Worm (Caenorhabditis elegans): Measurements from ENCODE around the gene lov-1.
A peak's percentile ranks its signal among the peaks of the same experiment; 100 is the strongest.

lov-1 gene

ce11 chrII:10099804-10100360 is 21.7 kb downstream of the lov-1 start, which contains the start of the genes pas-7 and puf-12 (continued):
- TF ChIP-seq ZK546.5 (tag; optimal IDR thresholded peaks at IDR 0.05) (no peak), F10B5.3 (tag; optimal IDR thresholded peaks at IDR 0.05) (no peak), dmd-9 (GFP tag; IDR thresholded peaks at IDR 0.05) (no peak), nhr-6 (tag; optimal IDR thresholded peaks at IDR 0.05) (peak; percentile 65), dpl-1 (GFP tag; optimal IDR thresholded peaks at IDR 0.05) (peak; percentile 12), ceh-28 (tag; optimal IDR thresholded peaks at IDR 0.05) (no peak), unc-62 (GFP tag; optimal IDR thresholded peaks at IDR 0.05 in 1 of 2) (no peak), unc-62 (tag; optimal IDR thresholded peaks at IDR 0.05) (no peak), ztf-7 (tag; optimal IDR thresholded peaks at IDR 0.05) (no peak), ceh-20 (GFP tag; IDR thresholded peaks at IDR 0.05) (no peak), lin-13 (GFP tag; optimal IDR thresholded peaks at IDR 0.05) (no peak), lsy-2 (tag; optimal IDR thresholded peaks at IDR 0.05) (peak in 1 of 2 experiments; percentile 66), spr-3 (GFP tag; optimal IDR thresholded peaks at IDR 0.05) (no peak), lin-1 (GFP tag; IDR thresholded peaks at IDR 0.05) (no peak), ama-1 (optimal IDR thresholded peaks at IDR 0.05) (no peak), daf-12 (tag; optimal IDR thresholded peaks at IDR 0.05) (no peak), nhr-42 (GFP tag; IDR thresholded peaks at IDR 0.05) (no peak), hif-1 (tag; optimal IDR thresholded peaks at IDR 0.05) (no peak), dve-1 (tag; optimal IDR thresholded peaks at IDR 0.05; ENCODE audit: insufficient read depth) (no peak)

- TF ChIP-seq aha-1 (tag) (peak; percentile 96), jun-1 (tag; optimal IDR thresholded peaks at IDR 0.05) (no peak)
These were observed 22.6 kb downstream of the lov-1 start for ce11 chrII:10099072-10099471.

- TF ChIP-seq dve-1 (tag; optimal IDR thresholded peaks at IDR 0.05; ENCODE audit: insufficient read depth) (no peak), ceh-20 (GFP tag; IDR thresholded peaks at IDR 0.05) (no peak), lin-38 (GFP tag; IDR thresholded peaks at IDR 0.05) (0 out of 2 replicates have a peak, but pooled peaks have one; percentile 25), vab-7 (GFP tag; IDR thresholded peaks at IDR 0.05) (no peak), daf-16 (GFP tag; optimal IDR thresholded peaks at IDR 0.05) (no peak), daf-16 (tag; optimal IDR thresholded peaks at IDR 0.05) (peak; percentile 17), unc-130 (GFP tag; optimal IDR thresholded peaks at IDR 0.05) (no peak), php-3 (GFP tag; IDR thresholded peaks at IDR 0.05) (no peak), lin-39 (tag; optimal IDR thresholded peaks at IDR 0.05) (no peak), mxl-2 (GFP tag; conservative IDR thresholded peaks at IDR 0.05) (no peak), nhr-10 (tag; optimal IDR thresholded peaks at IDR 0.05) (no peak), ztf-7 (tag; optimal IDR thresholded peaks at IDR 0.05) (no peak), ceh-28 (tag; optimal IDR thresholded peaks at IDR 0.05) (no peak), F44E2.7 (GFP tag; IDR thresholded peaks at IDR 0.05) (no peak), jun-1 (tag; optimal IDR thresholded peaks at IDR 0.05) (no peak), Y75B8A.6 (GFP tag; IDR thresholded peaks at IDR 0.05) (no peak), attf-4 (tag; optimal IDR thresholded peaks at IDR 0.05) (no peak), rbr-2 (tag; optimal IDR thresholded peaks at IDR 0.05) (no peak), spr-1 (tag; optimal IDR thresholded peaks at IDR 0.05) (no peak), pha-4 (GFP tag; IDR thresholded peaks at IDR 0.05) (peak; percentile 47; the same call in 1 of the 2 replicates), pha-4 (tag; optimal IDR thresholded peaks at IDR 0.05) (no peak), Y48G9A.11 (GFP tag; IDR thresholded peaks at IDR 0.05) (no peak)
These were observed 23.2 kb downstream of the lov-1 start for ce11 chrII:10098428-10098827.

ce11 chrII:10095224-10095623 is 26.4 kb downstream of the lov-1 start:
- TF ChIP-seq daf-16 (GFP tag; optimal IDR thresholded peaks at IDR 0.05) (no peak), daf-16 (tag; optimal IDR thresholded peaks at IDR 0.05) (peak; percentile 55), dve-1 (tag; optimal IDR thresholded peaks at IDR 0.05; ENCODE audit: insufficient read depth) (peak; percentile 60), nhr-11 (tag; optimal IDR thresholded peaks at IDR 0.05) (no peak), dmd-6 (GFP tag; IDR thresholded peaks at IDR 0.05) (peak; percentile 62), R02D3.7 (tag; optimal IDR thresholded peaks at IDR 0.05) (no peak), unc-62 (GFP tag; optimal IDR thresholded peaks at IDR 0.05 in 1 of 2) (peak in 1 of 2 experiments; percentile 51), unc-62 (tag; optimal IDR thresholded peaks at IDR 0.05) (no peak), php-3 (GFP tag; IDR thresholded peaks at IDR 0.05) (peak; percentile 28; the same call in 1 of the 2 replicates), nhr-28 (tag; optimal IDR thresholded peaks at IDR 0.05) (peak; percentile 86), duxl-1 (tag; optimal IDR thresholded peaks at IDR 0.05; ENCODE audit: poor library complexity) (no peak), T20F7.1 (GFP tag; optimal IDR thresholded peaks at IDR 0.05) (peak; percentile 44), pqm-1 (tag; optimal IDR thresholded peaks at IDR 0.05) (peak; percentile 74), madf-9 (GFP tag; conservative IDR thresholded peaks at IDR 0.05) (no peak), nhr-77 (tag; optimal IDR thresholded peaks at IDR 0.05) (peak; percentile 37), ceh-32 (tag; optimal IDR thresholded peaks at IDR 0.05; ENCODE audit: poor library complexity) (no peak)
